Worm (Caenorhabditis elegans): ENCODE results near the gene F09G2.8.
A peak's percentile ranks its signal among the peaks of the same experiment; 100 is the strongest.

The F09G2.8 gene

DNA sequence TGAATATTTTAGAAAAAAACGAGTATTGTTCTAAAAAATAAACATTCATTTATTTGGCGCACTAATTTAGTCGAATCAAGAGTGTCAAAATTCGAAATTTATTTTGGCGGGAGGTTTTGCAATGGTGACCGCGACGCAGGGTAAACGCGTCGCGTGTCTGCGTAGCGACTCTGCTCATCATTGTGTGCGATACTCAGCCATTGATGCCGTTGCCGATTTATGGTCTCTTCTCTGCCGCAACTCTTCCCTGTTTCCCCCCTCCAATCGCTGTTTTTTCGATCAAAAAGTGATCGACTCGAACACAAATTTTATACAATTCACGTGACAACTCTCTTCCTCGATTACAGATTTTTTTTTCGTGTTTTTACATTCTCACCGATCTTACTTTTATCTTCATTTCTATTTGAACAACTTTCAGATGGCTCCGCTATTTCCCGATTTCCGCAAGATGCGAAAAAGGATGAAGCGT is 3.1 kb upstream of the F09G2.8 start, which contains the start of gene F09G2.2 (continued):
- TF ChIP-seq ztf-16 (tag; optimal IDR thresholded peaks at IDR 0.05) (no peak), elt-4 (tag; optimal IDR thresholded peaks at IDR 0.05) (no peak), nfya-1 (tag; optimal IDR thresholded peaks at IDR 0.05) (peak; percentile 88), hlh-15 (tag; optimal IDR thresholded peaks at IDR 0.05) (no peak), tbx-7 (tag; optimal IDR thresholded peaks at IDR 0.05) (no peak), F13H6.1 (tag; optimal IDR thresholded peaks at IDR 0.05) (no peak), sdc-2 (tag; optimal IDR thresholded peaks at IDR 0.05) (no peak), mec-3 (tag; optimal IDR thresholded peaks at IDR 0.05; ENCODE audit: borderline replicate concordance) (no peak), pax-1 (tag; optimal IDR thresholded peaks at IDR 0.05) (no peak), tbx-2 (tag; optimal IDR thresholded peaks at IDR 0.05) (peak; percentile 64), fax-1 (tag; optimal IDR thresholded peaks at IDR 0.05) (no peak), hlh-6 (tag; optimal IDR thresholded peaks at IDR 0.05) (no peak), syd-9 (tag; optimal IDR thresholded peaks at IDR 0.05) (no peak), ceh-6 (GFP tag; optimal IDR thresholded peaks at IDR 0.05) (no peak), pag-3 (tag; optimal IDR thresholded peaks at IDR 0.05; ENCODE audit: borderline replicate concordance) (no peak), unc-42 (tag; optimal IDR thresholded peaks at IDR 0.05) (peak; percentile 58), ceh-22 (tag; optimal IDR thresholded peaks at IDR 0.05) (no peak), sox-4 (tag; optimal IDR thresholded peaks at IDR 0.05) (no peak), ceh-30 (tag; optimal IDR thresholded peaks at IDR 0.05) (peak; percentile 17), hlh-13 (GFP tag; optimal IDR thresholded peaks at IDR 0.05) (no peak), ttx-3 (tag; optimal IDR thresholded peaks at IDR 0.05) (no peak), ceh-48 (tag; optimal IDR thresholded peaks at IDR 0.05) (no peak), C08G9.2 (tag; optimal IDR thresholded peaks at IDR 0.05) (no peak), pat-9 (tag; optimal IDR thresholded peaks at IDR 0.05) (no peak)

ce11 chrV:7196037-7196436 is 2.6 kb upstream of the F09G2.8 start, which contains the start of gene attf-2:
Gene attf-2, minus strand, starts transcription at chrV:7196137.
- no peak for TF ChIP-seq sox-2 (GFP tag; IDR thresholded peaks at IDR 0.05)
- no peak for TF ChIP-seq eyg-1 (tag; optimal IDR thresholded peaks at IDR 0.05)
- TF ChIP-seq nhr-232 (tag; optimal IDR thresholded peaks at IDR 0.05), result no peak
- TF ChIP-seq npax-4 (tag; optimal IDR thresholded peaks at IDR 0.05), result no peak
- no peak for TF ChIP-seq ceh-18 (tag; optimal IDR thresholded peaks at IDR 0.05)

DNA sequence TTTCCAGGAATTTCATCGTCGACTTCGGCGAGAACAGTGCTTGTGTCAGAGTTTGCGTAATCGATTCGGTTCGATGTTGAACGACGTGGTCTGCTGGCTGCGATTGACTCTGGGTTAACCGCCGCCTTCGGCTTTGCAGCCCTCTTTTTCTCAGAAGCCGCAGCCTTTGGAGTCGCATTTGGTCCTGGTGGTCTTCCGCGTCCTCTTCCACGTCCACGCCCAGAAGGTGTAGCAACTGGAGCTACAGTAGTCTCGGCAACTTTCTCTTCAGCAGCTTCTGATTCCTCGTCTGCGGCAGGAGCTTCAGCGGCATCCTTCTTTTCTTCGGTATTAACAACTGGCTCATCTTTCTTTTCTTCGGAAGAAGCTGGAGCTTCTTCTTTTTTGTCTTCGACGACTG is 1.4 kb upstream of the F09G2.8 start:
- no peak for TF ChIP-seq sox-2 (GFP tag; IDR thresholded peaks at IDR 0.05)
- TF ChIP-seq sox-4 (tag; optimal IDR thresholded peaks at IDR 0.05), result no peak

DNA sequence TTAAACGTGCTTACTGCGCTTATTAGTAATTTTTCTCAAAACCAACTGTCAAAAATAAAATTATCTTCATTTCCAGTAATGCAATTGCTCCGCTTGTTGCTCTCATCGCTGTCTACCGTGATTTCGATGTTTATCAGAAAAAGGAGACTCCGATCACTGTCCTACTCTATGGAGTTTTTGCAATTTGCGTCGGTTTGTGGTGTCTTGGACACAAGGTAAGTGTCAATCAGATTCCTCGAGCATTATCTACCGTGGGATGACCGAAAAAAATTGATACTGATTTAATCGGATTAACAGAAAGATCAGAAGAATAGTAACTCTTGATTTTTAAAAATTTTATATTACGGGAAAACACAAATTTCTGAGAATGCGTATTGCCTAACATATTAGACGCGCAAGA is 6.2 kb downstream of the F09G2.8 start:
- TF ChIP-seq hlh-30 (tag; optimal IDR thresholded peaks at IDR 0.05; ENCODE audit: insufficient read depth), result no peak
- TF ChIP-seq K09A11.1 (tag; optimal IDR thresholded peaks at IDR 0.05; ENCODE audit: insufficient read depth), result no peak
- TF ChIP-seq Y22D7AL.16 (tag; optimal IDR thresholded peaks at IDR 0.05), result no peak
- TF ChIP-seq ceh-2 (tag; optimal IDR thresholded peaks at IDR 0.05), result no peak
- no peak for TF ChIP-seq pros-1 (tag; optimal IDR thresholded peaks at IDR 0.05)
- no peak for TF ChIP-seq mec-3 (tag; optimal IDR thresholded peaks at IDR 0.05; ENCODE audit: borderline replicate concordance)
- TF ChIP-seq madf-2 (tag; optimal IDR thresholded peaks at IDR 0.05), result no peak
- TF ChIP-seq ceh-22 (tag; optimal IDR thresholded peaks at IDR 0.05), result no peak
- TF ChIP-seq ceh-9 (tag; optimal IDR thresholded peaks at IDR 0.05), result no peak
- no peak for TF ChIP-seq ama-1 (optimal IDR thresholded peaks at IDR 0.05)
- no peak for TF ChIP-seq dmd-4 (tag; optimal IDR thresholded peaks at IDR 0.05; ENCODE audit: borderline replicate concordance)
- TF ChIP-seq lin-11 (tag; optimal IDR thresholded peaks at IDR 0.05), result no peak
- TF ChIP-seq odd-2 (tag; optimal IDR thresholded peaks at IDR 0.05), result no peak
- TF ChIP-seq T23F11.4 (GFP tag; optimal IDR thresholded peaks at IDR 0.05), result no peak
- no peak for TF ChIP-seq hlh-13 (GFP tag; optimal IDR thresholded peaks at IDR 0.05)
